Worm (Caenorhabditis elegans): ENCODE data around the gene wht-1.

The wht-1 gene

ce11 chrIII:6077973-6078372 lies 9.6 kb downstream of the wht-1 start:
- no peak for TF ChIP-seq unc-62 (GFP tag; optimal IDR thresholded peaks at IDR 0.05)

- TF ChIP-seq unc-62 (GFP tag; optimal IDR thresholded peaks at IDR 0.05), result no peak
Measured at ce11 chrIII:6073673-6074331, 13.8 kb downstream of the wht-1 start.

ce11 chrIII:6072937-6073336 lies 14.6 kb downstream of the wht-1 start:
- no peak for TF ChIP-seq unc-62 (GFP tag; optimal IDR thresholded peaks at IDR 0.05)

- TF ChIP-seq unc-62 (GFP tag; optimal IDR thresholded peaks at IDR 0.05), result no peak
Measured at ce11 chrIII:6067557-6067956, 20.0 kb downstream of the wht-1 start, which contains the start of gene mapk-15. TSS of gene mapk-15 (plus strand) at chrIII:6067857.

DNA sequence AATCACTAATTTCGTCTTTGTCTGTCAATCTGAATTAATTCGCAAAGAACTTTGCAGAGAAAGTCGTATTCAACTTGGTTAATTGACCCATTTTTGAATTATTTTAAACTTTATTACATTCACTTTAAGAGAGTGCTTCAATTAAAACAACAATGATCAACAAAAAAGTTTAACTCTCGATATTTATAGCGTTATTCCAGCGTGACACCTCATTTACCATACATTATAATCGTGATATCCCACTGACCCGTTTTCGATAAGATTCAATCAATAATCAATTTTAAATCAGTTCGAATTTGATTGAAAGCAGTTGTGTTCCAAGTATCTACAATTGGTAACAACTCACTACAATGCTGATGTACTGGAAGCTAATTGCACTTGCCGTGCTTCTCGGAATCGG lies 30.8 kb downstream of the wht-1 start, which contains the start of gene clc-10:
TSS of gene clc-10 (plus strand) at position 301 of the 400 bp plus-strand sequence.
- TF ChIP-seq unc-62 (GFP tag; optimal IDR thresholded peaks at IDR 0.05), result no peak

DNA sequence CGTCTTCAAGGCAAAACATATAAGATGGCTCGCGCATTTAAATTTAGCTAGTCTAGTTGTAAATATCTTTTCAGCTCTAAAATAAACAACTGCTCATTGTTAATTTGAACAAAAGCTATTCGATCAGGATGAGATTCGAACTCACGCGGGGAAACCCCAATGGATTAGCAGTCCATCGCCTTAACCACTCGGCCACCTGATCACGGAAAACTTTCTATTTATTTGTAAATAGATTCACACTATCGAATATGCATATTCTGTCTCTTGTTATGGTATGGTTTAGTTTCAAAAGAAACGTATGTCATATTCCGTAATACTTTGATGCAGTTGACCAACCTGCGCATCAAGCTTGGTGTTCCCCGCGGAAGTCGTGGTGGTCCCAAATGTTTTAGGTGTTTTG lies 31.4 kb downstream of the wht-1 start:
- TF ChIP-seq unc-62 (GFP tag; optimal IDR thresholded peaks at IDR 0.05), result no peak

DNA sequence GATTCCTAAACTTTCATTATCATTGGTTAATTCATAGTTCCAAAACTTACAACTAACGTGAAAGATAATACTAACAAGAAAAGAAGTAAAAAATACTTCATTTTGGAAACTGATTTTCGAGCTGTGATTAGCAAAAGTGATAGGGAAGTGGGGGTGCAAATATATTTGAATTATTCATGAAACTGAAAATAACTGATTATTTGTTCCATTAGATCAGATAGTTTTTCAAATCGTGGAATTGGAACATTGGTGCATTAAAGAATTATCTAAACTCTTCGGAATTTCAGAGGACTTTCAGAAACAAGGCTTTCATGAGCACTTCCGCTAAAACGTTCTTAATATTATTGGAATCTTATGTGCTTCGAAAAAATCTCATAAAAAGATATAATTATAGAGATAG lies 31.8 kb downstream of the wht-1 start, which contains the start of gene F40H6.5:
TSS of gene F40H6.5 (minus strand) at position 101 of the 400 bp plus-strand sequence.
- no peak for TF ChIP-seq unc-62 (GFP tag; optimal IDR thresholded peaks at IDR 0.05)

ce11 chrIII:6046881-6047280 lies 40.7 kb downstream of the wht-1 start, which contains the start of gene tbx-11:
TSS of gene tbx-11 (minus strand) at chrIII:6046981.
- no peak for TF ChIP-seq unc-62 (GFP tag; optimal IDR thresholded peaks at IDR 0.05)

ce11 chrIII:6039370-6039769 lies 48.2 kb downstream of the wht-1 start, which contains the start of gene ift-139:
TSS of gene ift-139 (minus strand) at chrIII:6039470.
- TF ChIP-seq unc-62 (GFP tag; optimal IDR thresholded peaks at IDR 0.05), result no peak
